Fruit fly (Drosophila melanogaster): ENCODE results near the gene spn-A.

The spn-A gene

DNA sequence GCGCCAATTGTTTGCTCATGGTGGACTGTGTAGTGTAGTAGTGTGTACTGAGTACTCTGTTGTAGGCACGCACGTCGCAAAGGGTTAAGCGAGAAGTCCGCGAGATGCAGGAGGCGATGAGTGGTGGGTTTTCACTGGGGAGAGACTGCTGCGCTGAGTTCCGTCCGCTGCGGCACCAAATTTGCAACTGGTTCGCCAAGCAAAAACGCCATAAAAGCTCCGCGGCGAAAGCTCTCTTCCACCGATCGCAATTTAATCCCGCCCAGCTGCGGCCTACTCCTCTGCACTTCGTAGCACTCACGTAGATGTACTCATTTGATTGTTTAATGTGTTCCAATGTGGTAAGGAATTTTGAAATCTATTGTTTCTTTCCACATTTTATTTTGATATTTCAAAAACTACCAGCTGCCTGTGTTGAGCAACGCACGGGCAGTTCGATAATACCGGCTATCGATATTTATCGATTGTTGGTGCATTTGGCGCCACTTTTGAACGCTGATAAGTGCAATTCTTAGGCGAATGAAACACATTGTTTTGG lies 40.8 kb downstream of the spn-A start, which contains the start of gene CG7920 (continued):
- peak; percentile 16 for TF ChIP-seq CG6792 (GFP tag; optimal IDR thresholded peaks at IDR 0.05)
- TF ChIP-seq Eip78C (GFP tag): peak; percentile 75

DNA sequence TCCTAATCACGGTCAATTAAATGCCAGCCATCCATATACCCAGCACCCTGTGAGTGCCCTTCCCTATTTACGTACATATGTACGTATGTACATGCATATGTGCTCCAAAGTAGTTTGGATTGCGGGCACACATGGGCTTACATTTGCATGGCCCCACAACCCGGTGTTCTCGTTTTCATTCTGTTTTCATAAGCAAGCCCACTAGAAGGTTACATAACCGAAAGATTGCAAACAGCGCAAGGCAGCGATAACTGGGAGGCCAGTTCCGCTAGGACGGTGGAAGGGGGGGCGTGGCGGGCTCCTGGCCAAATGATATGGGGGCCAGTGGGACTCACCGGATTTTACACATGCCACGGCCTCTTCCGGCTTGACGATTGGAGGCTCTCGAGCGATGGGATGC lies 41.4 kb downstream of the spn-A start:
- TF ChIP-seq dac (GFP tag; optimal IDR thresholded peaks at IDR 0.05) (no peak), ss (GFP tag; optimal IDR thresholded peaks at IDR 0.05) (no peak), Eip78C (GFP tag) (no peak), eg (GFP tag; IDR thresholded peaks at IDR 0.05) (no peak), cyc (GFP tag; optimal IDR thresholded peaks at IDR 0.05) (no peak), Lpt (GFP tag; optimal IDR thresholded peaks at IDR 0.05) (no peak), Eip75B (GFP tag; optimal IDR thresholded peaks at IDR 0.05) (no peak)

DNA sequence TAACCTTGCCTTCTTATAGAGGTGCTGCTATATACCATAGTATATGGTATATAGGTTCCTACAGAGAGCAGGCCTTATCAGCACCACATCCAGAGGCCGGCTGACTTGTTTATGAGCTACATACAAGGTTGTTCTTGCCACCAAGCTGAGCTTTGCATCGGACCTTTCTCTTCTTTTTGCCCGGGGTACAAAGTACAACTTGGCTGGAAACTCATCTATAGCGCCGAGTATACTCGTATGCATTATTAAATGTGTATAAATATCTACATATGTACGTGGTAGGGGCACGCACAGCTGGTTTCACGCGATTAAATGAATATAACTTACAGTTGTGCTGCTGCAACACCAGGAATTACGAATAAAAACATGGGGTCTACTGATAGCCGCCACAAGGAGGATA lies 41.9 kb downstream of the spn-A start:
- no peak for TF ChIP-seq CG7368 (GFP tag; optimal IDR thresholded peaks at IDR 0.05)
- TF ChIP-seq Met (GFP tag; optimal IDR thresholded peaks at IDR 0.05): peak; percentile 7
- TF ChIP-seq dac (GFP tag; optimal IDR thresholded peaks at IDR 0.05): no peak
- TF ChIP-seq Blimp-1 (GFP tag; optimal IDR thresholded peaks at IDR 0.05): peak; percentile 5
- no peak for TF ChIP-seq Smox (GFP tag; optimal IDR thresholded peaks at IDR 0.05)
- TF ChIP-seq ss (GFP tag; optimal IDR thresholded peaks at IDR 0.05): peak; percentile 88 to 90
- no peak for TF ChIP-seq CG31627 (GFP tag; optimal IDR thresholded peaks at IDR 0.05)
- peak in 1 of 2 experiments; percentile 16 for TF ChIP-seq salr (GFP tag; optimal IDR thresholded peaks at IDR 0.05)
- no peak for TF ChIP-seq cyc (GFP tag; optimal IDR thresholded peaks at IDR 0.05)
- TF ChIP-seq Hr4 (GFP tag; optimal IDR thresholded peaks at IDR 0.05): no peak
- TF ChIP-seq fkh (GFP tag; optimal IDR thresholded peaks at IDR 0.05): no peak
- TF ChIP-seq OdsH (GFP tag; optimal IDR thresholded peaks at IDR 0.05): no peak
- no peak for TF ChIP-seq Eip75B (GFP tag; optimal IDR thresholded peaks at IDR 0.05)
- no peak for TF ChIP-seq fd59A (GFP tag; optimal IDR thresholded peaks at IDR 0.05)
- TF ChIP-seq acj6 (GFP tag; optimal IDR thresholded peaks at IDR 0.05): no peak
- TF ChIP-seq net (GFP tag; optimal IDR thresholded peaks at IDR 0.05): peak; percentile 50
- no peak for TF ChIP-seq Hr38 (GFP tag; optimal IDR thresholded peaks at IDR 0.05)
- TF ChIP-seq eg (GFP tag; IDR thresholded peaks at IDR 0.05): no peak
- no peak for TF ChIP-seq pdm3 (GFP tag; optimal IDR thresholded peaks at IDR 0.05)
- TF ChIP-seq CG34406 (GFP tag; optimal IDR thresholded peaks at IDR 0.05): no peak
- TF ChIP-seq CG10669 (GFP tag; optimal IDR thresholded peaks at IDR 0.05): peak; percentile 67
- TF ChIP-seq Eip93F (GFP tag; optimal IDR thresholded peaks at IDR 0.05): peak; percentile 2
- peak; percentile 88 for TF ChIP-seq CG6808 (GFP tag; optimal IDR thresholded peaks at IDR 0.05)
- TF ChIP-seq CG15336 (GFP tag; IDR thresholded peaks at IDR 0.05): peak; percentile 40; the same call in 1 of the 2 replicates
- no peak for TF ChIP-seq CG4318 (GFP tag; optimal IDR thresholded peaks at IDR 0.05)
- TF ChIP-seq Gug (GFP tag; IDR thresholded peaks at IDR 0.05): no peak
- peak; percentile 71 for TF ChIP-seq Eip78C (GFP tag)
- TF ChIP-seq svp (GFP tag): peak; percentile 77
- no peak; the same call in 2 of the 3 replicates for TF ChIP-seq CG6163 (GFP tag; IDR thresholded peaks at IDR 0.05)
- TF ChIP-seq fd85E (GFP tag; optimal IDR thresholded peaks at IDR 0.05): no peak
- TF ChIP-seq Lpt (GFP tag; optimal IDR thresholded peaks at IDR 0.05): peak; percentile 16
- peak; percentile 18 for TF ChIP-seq CG8319 (GFP tag; optimal IDR thresholded peaks at IDR 0.05)
- peak; percentile 47; the same call in 2 of the 3 replicates for TF ChIP-seq CG8119 (GFP tag; IDR thresholded peaks at IDR 0.05)
- no peak for TF ChIP-seq CG11294 (GFP tag; IDR thresholded peaks at IDR 0.05)
- peak; percentile 18 for TF ChIP-seq achi (GFP tag; optimal IDR thresholded peaks at IDR 0.05)
- TF ChIP-seq CG1621 (tag; optimal IDR thresholded peaks at IDR 0.05): peak; percentile 49
- TF ChIP-seq vri (GFP tag; optimal IDR thresholded peaks at IDR 0.05): no peak
- TF ChIP-seq CG8632 (GFP tag; optimal IDR thresholded peaks at IDR 0.05): no peak
- no peak for TF ChIP-seq CG10631 (GFP tag; optimal IDR thresholded peaks at IDR 0.05)
- TF ChIP-seq CG16779 (tag; optimal IDR thresholded peaks at IDR 0.05): peak; percentile 75
- TF ChIP-seq lz (GFP tag; optimal IDR thresholded peaks at IDR 0.05): no peak
- TF ChIP-seq CG32006 (GFP tag; optimal IDR thresholded peaks at IDR 0.05): no peak
- no peak for TF ChIP-seq Sox102F (GFP tag; optimal IDR thresholded peaks at IDR 0.05)
- TF ChIP-seq CG6792 (GFP tag; optimal IDR thresholded peaks at IDR 0.05): no peak
- no peak for TF ChIP-seq CG11762 (GFP tag; optimal IDR thresholded peaks at IDR 0.05; ENCODE audit: insufficient read depth)
- peak; percentile 36 for TF ChIP-seq topi (GFP tag; optimal IDR thresholded peaks at IDR 0.05)
- peak; percentile 93 for TF ChIP-seq CG9139 (GFP tag; optimal IDR thresholded peaks at IDR 0.05)
